Fruit fly (Drosophila melanogaster) whole organism, prepupa: ENCODE data around the gene Top3alpha.

Experiments used
- Blimp-1 ChIP-seq: fragments of 200-800 bp; sonication (Bioruptor generic); optimal IDR thresholded peaks from 3 replicates; lab custom pipeline; 2017; ENCODE audit warnings: missing biosample characterization, missing genetic modification characterization, mild to moderate bottlenecking, moderate library complexity, missing genetic modification reagents
- CG10669 ChIP-seq: fragments of 200-800 bp; sonication (Bioruptor generic); optimal IDR thresholded peaks from 3 replicates; lab custom pipeline; 2018; ENCODE audit warnings: missing biosample characterization, mild to moderate bottlenecking, missing genetic modification characterization, moderate library complexity
- CG6854 ChIP-seq: fragments of 200-800 bp; sonication (Bioruptor generic); optimal IDR thresholded peaks from 2 replicates; lab custom pipeline; 2017; ENCODE audit warnings: missing biosample characterization, mild to moderate bottlenecking, missing genetic modification characterization
- CG8319 ChIP-seq: fragments of 200-800 bp; sonication (Bioruptor generic); optimal IDR thresholded peaks from 3 replicates; lab custom pipeline; 2016; ENCODE audit warnings: missing biosample characterization, missing genetic modification characterization
- Eip75B ChIP-seq: fragments of 200-800 bp; sonication (Bioruptor generic); optimal IDR thresholded peaks from 3 replicates; lab custom pipeline; 2016; ENCODE audit warnings: missing biosample characterization, missing genetic modification characterization
- Eip78C ChIP-seq: fragments of 200-800 bp; sonication (Bioruptor generic); peaks from one replicate; lab custom pipeline; 2016; ENCODE audit warnings: missing biosample characterization, missing genetic modification characterization
- Ets21C ChIP-seq: fragments of 200-800 bp; sonication (Bioruptor generic); optimal IDR thresholded peaks from 3 replicates; lab custom pipeline; 2016; ENCODE audit warnings: missing biosample characterization, missing genetic modification characterization
- OdsH ChIP-seq: fragments of 200-800 bp; sonication (Bioruptor generic); optimal IDR thresholded peaks from 3 replicates; lab custom pipeline; 2016; ENCODE audit warnings: missing biosample characterization, missing genetic modification characterization
- Smox ChIP-seq: fragments of 200-800 bp; sonication (Bioruptor generic); optimal IDR thresholded peaks from 3 replicates; lab custom pipeline; 2016; ENCODE audit warnings: missing biosample characterization, missing genetic modification characterization
- net ChIP-seq: fragments of 200-800 bp; sonication (Bioruptor generic); optimal IDR thresholded peaks from 3 replicates; lab custom pipeline; 2016; ENCODE audit warnings: missing biosample characterization, missing genetic modification characterization
- ss ChIP-seq, 2 experiments: fragments of 200-800 bp; sonication (Bioruptor generic); optimal IDR thresholded peaks; 2 replicates in 1 of 2; 3 replicates in 1 of 2; lab custom pipeline; 2017 to 2018; ENCODE audit warnings: mild to moderate bottlenecking in 2 of 2, missing biosample characterization in 2 of 2, missing genetic modification characterization in 2 of 2, moderate library complexity in 1 of 2

dm6 chr2L:19530092-19530491, 32.1 kb downstream of the Top3alpha start, which contains the start of gene CG10165:
- no peak for TF ChIP-seq Ets21C (GFP tag; lab: Kevin White, UChicago)
- TF ChIP-seq Eip78C (GFP tag; lab: Kevin White, UChicago), result no peak
- no peak for TF ChIP-seq ss (GFP tag; optimal IDR thresholded peaks at IDR 0.05; lab: Kevin White, UChicago)
- TF ChIP-seq OdsH (GFP tag; lab: Kevin White, UChicago), result no peak
- TF ChIP-seq net (GFP tag; lab: Kevin White, UChicago), result no peak
- no peak for TF ChIP-seq Eip75B
- TF ChIP-seq Smox (GFP tag; lab: Kevin White, UChicago), result no peak
- no peak for TF ChIP-seq Blimp-1
- no peak for TF ChIP-seq CG10669
- TF ChIP-seq CG8319, result no peak
- no peak for TF ChIP-seq CG6854 (GFP tag; lab: Kevin White, UChicago)
